Worm (Caenorhabditis elegans): Measurements from ENCODE around the gene clh-3.

ce11 chrII:7208184-7208583, 17.5 kb downstream of the clh-3 start, which contains the start of gene dhs-7:
- no peak for TF ChIP-seq W03F9.2 (tag; optimal IDR thresholded peaks at IDR 0.05)
- TF ChIP-seq him-1 (tag; optimal IDR thresholded peaks at IDR 0.05): no peak

Measured in whole organism, L4/young adult.